Worm (Caenorhabditis elegans) whole organism, midembryonic: ENCODE results near the gene srg-37.
A peak's percentile ranks its signal among the peaks of the same experiment; 100 is the strongest.

Experiments used
- T22C8.4 ChIP-seq: fragments of 200-800 bp; sonication (Bioruptor generic); IDR thresholded peaks from 2 replicates; pipeline ENCODE4 v1.3.6; 2022; ENCODE audit warnings: missing genetic modification characterization, missing compliant biosample characterization
- cog-1 ChIP-seq: sonication (generic microtip); optimal IDR thresholded peaks from 2 replicates; lab custom pipeline; 2016; ENCODE audit warnings: missing genetic modification characterization, missing compliant biosample characterization
- flt-1 ChIP-seq: fragments of 200-800 bp; sonication (Bioruptor generic); IDR thresholded peaks from 2 replicates; pipeline ENCODE4 v1.3.6; 2022; ENCODE audit warnings: missing genetic modification characterization, missing compliant biosample characterization
- klf-2 ChIP-seq: fragments of 200-800 bp; sonication (Bioruptor generic); conservative IDR thresholded peaks from 2 replicates; pipeline ENCODE4 v1.3.6; 2022; ENCODE audit warnings: missing genetic modification reagents, missing genetic modification characterization, missing compliant biosample characterization
- med-1 ChIP-seq: sonication (generic microtip); optimal IDR thresholded peaks from 2 replicates; lab custom pipeline; 2017; ENCODE audit warnings: missing genetic modification characterization, mild to moderate bottlenecking, missing compliant biosample characterization, antibody characterized with exemption, missing genetic modification reagents; ENCODE audit not compliant: insufficient read depth
- ref-1 ChIP-seq: fragments of 200-800 bp; sonication (Bioruptor generic); conservative IDR thresholded peaks from 2 replicates; pipeline ENCODE4 v1.3.6; 2022; ENCODE audit warnings: missing genetic modification reagents, missing genetic modification characterization, missing compliant biosample characterization
- tab-1 ChIP-seq: fragments of 200-800 bp; sonication (Bioruptor generic); IDR thresholded peaks from 2 replicates; pipeline ENCODE4 v1.3.6; 2022; ENCODE audit warnings: missing genetic modification characterization, missing compliant biosample characterization
- ztf-23 ChIP-seq: fragments of 200-800 bp; sonication (Bioruptor generic); IDR thresholded peaks from 2 replicates; pipeline ENCODE4 v1.3.6; 2022; ENCODE audit warnings: missing genetic modification reagents, missing genetic modification characterization, missing compliant biosample characterization
- ztf-29 ChIP-seq: fragments of 200-800 bp; sonication (Bioruptor generic); IDR thresholded peaks from 2 replicates; pipeline ENCODE4 v1.3.6; 2022; ENCODE audit warnings: missing genetic modification reagents, missing genetic modification characterization, missing compliant biosample characterization

The srg-37 gene

DNA sequence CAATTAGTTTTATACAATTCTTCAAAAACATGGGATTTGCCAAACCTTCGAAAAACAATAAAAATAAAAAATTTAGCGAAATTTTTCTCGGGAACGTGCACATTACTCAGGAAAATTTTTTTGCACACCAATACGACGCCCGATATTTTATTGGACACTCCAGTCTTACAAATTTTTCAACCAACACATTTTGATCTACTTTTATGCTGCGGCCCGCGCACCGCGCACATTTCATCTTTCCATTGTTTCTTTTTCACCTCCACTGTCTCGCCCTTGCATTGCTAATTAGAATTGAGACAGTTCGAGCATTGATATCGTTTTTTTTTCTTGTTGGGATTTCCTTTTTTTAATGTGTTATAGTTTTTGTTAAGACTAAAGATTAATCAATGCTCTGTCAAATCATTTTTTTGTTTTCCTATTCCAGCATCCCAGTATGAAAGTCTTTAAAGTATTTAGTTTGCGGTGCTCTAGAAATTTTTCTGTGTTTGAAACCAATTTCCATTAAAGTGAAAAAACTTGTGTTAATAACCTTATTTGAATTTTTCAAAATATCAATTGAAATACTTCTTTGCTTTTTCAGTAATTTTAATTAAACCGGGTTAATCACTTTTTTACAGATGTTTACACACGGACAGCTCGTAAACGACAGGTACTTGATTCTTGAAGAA lies 12.7 kb upstream of the srg-37 start, which contains the start of gene K04C1.5:
K04C1.5 (plus strand) TSS at position 618 of the 668 bp plus-strand sequence.
- TF ChIP-seq ref-1 (GFP tag; lab: Robert Waterston, UW), result no peak
- no peak for TF ChIP-seq ztf-23 (GFP tag; lab: Robert Waterston, UW)
- no peak for TF ChIP-seq T22C8.4
- TF ChIP-seq ztf-29 (GFP tag; lab: Robert Waterston, UW), result no peak
- TF ChIP-seq cog-1 (tag; lab: Kevin White, UChicago), result no peak
- TF ChIP-seq flt-1 (GFP tag; lab: Robert Waterston, UW), result no peak
- TF ChIP-seq med-1, result no peak
- no peak for TF ChIP-seq tab-1 (GFP tag; lab: Robert Waterston, UW)
- TF ChIP-seq klf-2, result no peak

DNA sequence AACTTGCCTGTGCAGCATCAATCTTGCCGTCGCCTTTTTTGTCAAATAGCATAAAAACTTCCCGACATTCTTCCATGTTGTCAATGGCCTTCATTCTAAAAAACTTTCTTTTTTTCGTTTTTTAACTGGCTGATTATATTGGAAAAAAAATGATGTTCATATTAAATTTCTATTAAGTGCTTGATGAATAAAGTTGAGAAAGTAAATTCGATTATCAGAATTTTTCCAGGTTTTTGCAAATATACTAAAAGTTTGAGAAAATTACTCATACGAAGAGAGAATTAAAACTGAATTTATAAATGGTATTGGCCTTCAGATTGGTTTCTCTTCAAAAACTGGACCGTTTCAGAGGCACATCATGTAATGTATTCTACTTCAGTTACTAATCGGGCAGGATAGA lies 11.7 kb upstream of the srg-37 start, which contains the start of gene mlc-6:
mlc-6 (minus strand) TSS at position 101 of the 400 bp plus-strand sequence.
- TF ChIP-seq ztf-29 (GFP tag; lab: Robert Waterston, UW) (no peak), T22C8.4 (no peak), ztf-23 (GFP tag; lab: Robert Waterston, UW) (no peak), klf-2 (no peak), med-1 (no peak), flt-1 (GFP tag; lab: Robert Waterston, UW) (no peak), tab-1 (GFP tag; lab: Robert Waterston, UW) (no peak), ref-1 (GFP tag; lab: Robert Waterston, UW) (no peak), cog-1 (tag; lab: Kevin White, UChicago) (no peak)

DNA sequence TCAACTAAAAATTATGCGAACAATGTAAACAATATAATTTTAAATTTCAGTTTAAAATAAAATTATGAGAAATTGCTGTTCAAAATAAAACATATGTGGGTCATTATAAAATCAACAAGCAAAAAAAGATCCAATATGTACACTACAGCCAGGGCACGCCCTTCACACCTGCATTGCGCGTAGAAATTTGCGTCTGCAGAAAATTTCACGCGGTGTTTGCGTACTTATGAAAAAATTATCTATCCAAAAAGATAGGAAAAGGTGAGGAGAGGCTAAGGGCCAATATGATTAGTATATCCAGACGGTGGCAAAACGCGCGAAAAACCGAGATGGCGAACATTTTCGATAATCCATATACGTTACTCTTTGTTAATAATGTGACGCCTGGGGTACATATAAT lies 9.7 kb upstream of the srg-37 start:
- TF ChIP-seq ref-1 (GFP tag; lab: Robert Waterston, UW) (no peak), tab-1 (GFP tag; lab: Robert Waterston, UW) (no peak), T22C8.4 (no peak), ztf-29 (GFP tag; lab: Robert Waterston, UW) (no peak), flt-1 (GFP tag; lab: Robert Waterston, UW) (no peak)

DNA sequence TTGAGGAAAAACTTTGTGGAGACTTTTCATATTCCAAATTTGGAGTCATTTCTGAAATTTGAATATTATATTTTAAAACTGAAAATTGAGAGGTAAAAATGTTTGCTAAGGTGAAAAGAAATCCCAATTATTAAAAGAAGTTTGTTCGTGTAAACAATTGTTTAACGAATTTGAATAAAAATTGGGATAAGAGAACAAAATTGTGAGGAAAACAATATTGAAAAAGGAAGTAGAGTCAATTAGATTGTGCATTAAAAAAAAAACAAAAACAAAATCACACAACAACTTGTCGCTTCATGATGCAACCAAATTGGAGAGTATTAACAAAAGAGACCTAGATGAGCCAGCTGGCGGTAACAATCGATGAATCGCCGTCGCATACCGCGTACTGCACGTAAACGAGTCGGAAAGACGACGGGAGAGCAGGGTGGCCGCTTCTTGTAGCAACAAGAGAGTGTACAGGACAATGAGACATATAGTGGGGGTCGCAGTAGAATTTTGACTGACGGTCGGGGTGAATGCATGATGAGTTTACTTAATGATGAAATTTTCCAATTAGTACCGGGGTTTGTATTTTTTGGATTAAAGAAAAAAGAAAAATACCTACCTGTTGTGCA lies 8.6 kb upstream of the srg-37 start, which contains the start of gene K04C1.3:
K04C1.3 (minus strand) TSS at position 51 of the 617 bp plus-strand sequence.
- TF ChIP-seq klf-2, result no peak
- no peak for TF ChIP-seq ztf-23 (GFP tag; lab: Robert Waterston, UW)
- no peak for TF ChIP-seq T22C8.4
- no peak for TF ChIP-seq tab-1 (GFP tag; lab: Robert Waterston, UW)
- TF ChIP-seq med-1, result no peak
- TF ChIP-seq ref-1 (GFP tag; lab: Robert Waterston, UW), result no peak
- no peak for TF ChIP-seq ztf-29 (GFP tag; lab: Robert Waterston, UW)
- no peak for TF ChIP-seq cog-1 (tag; lab: Kevin White, UChicago)
- no peak for TF ChIP-seq flt-1 (GFP tag; lab: Robert Waterston, UW)

DNA sequence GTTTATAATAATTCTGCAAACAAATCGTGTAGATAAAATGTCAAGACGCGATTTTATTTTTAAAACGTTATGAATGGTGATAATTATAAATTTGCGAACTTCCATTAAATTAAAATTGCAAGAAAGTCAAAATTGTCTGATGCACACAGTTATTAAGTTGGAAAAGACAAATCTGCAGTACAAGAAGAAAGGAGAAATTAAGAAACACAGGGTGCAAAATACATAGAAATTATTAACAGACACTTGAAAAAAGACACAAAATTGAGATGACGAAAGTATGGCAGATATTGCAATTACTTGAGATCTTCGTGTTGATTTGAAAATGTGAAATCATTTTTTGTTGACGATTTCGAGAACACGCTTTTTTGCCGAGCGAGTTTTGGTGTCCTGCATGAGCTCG lies 6.7 kb upstream of the srg-37 start:
- TF ChIP-seq flt-1 (GFP tag; lab: Robert Waterston, UW) (no peak), cog-1 (tag; lab: Kevin White, UChicago) (no peak), ztf-23 (GFP tag; lab: Robert Waterston, UW) (no peak), ref-1 (GFP tag; lab: Robert Waterston, UW) (no peak), med-1 (no peak), klf-2 (no peak), tab-1 (GFP tag; lab: Robert Waterston, UW) (no peak), ztf-29 (GFP tag; lab: Robert Waterston, UW) (no peak), T22C8.4 (no peak)

DNA sequence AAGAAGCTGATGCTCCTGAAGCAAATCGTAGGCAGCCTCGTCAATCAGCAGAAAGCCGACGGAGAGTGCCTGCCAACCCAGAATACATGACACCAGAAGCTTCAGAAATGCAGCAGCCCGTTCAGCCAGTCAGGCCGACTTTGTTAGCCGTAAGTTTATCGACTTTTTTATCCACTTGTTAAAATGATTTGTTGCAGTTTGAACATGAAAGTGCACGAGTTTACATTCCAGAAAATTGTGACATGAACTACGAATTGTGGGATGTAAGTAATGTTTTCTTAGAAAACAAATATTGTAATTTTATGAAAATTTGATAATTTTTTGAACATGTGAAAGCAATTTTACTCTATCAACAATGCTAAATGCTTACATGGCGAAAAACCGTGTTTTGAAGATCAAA lies 5.4 kb upstream of the srg-37 start:
- no peak for TF ChIP-seq T22C8.4
- TF ChIP-seq klf-2, result no peak
- no peak for TF ChIP-seq flt-1 (GFP tag; lab: Robert Waterston, UW)

DNA sequence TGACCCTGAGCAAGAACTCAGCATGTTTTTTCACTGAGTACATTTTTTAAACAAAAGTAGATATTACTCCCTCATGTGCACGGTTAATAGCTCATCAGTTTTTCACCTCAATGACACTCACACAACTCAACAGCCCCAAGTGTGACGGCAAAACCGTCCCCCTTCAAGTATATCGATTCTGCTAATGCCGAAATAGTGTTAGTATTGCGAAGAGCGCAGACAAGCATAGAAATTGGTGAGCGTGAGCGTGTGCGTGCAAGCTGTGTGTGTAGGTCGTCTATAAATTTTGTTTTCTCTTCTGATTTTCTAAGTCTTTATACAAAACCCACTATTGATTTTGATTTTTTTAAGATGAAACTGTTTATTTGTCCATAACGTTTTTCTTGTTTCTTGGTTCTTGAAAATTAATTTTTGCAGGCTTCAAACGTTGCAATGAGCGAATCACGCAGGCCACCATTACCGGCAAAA lies 3.5 kb upstream of the srg-37 start, which contains the start of gene K04C1.2:
K04C1.2 (plus strand) TSS at position 418 of the 468 bp plus-strand sequence.
- TF ChIP-seq flt-1 (GFP tag; lab: Robert Waterston, UW), result 0 out of 2 replicates have a peak, but pooled peaks have one; percentile 29
- TF ChIP-seq ztf-29 (GFP tag; lab: Robert Waterston, UW), result no peak
- peak; percentile 77 for TF ChIP-seq T22C8.4
- TF ChIP-seq med-1, result no peak
- no peak for TF ChIP-seq cog-1 (tag; lab: Kevin White, UChicago)
- TF ChIP-seq klf-2, result no peak

DNA sequence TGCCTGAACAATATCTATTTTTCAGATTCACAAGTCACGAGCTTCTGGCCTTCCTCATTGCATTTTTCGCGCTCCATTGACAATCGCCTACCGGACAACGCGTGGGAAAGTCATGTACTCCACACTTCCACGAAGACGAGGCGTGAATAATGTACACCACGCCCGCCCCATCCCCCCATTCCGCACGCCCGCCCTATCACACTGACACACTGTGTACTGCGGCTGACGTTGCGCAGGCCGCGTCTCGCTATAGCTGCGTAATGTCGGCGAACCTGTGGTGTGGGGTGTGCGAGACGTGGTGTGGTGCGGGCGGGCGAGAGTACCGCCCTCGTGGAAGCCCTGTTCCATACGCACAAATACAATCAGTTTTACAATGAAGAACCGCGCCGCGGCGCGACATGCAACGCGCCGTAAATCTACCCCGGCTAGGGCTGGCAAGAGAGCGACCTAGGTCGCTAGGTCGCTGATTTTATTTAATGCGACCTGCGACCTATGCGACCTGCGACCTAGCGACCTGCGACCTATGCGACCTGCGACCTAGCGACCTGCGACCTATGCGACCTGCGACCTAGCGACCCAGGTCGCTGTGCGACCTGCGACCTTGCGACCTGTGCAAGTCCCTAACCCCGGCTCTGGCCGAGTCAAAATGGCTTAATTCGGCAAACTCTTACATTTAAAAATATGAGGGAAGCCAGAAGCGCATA lies 1.4 kb upstream of the srg-37 start:
- TF ChIP-seq ref-1 (GFP tag; lab: Robert Waterston, UW) (no peak), tab-1 (GFP tag; lab: Robert Waterston, UW) (0 out of 2 replicates have a peak, but pooled peaks have one; percentile 21)

DNA sequence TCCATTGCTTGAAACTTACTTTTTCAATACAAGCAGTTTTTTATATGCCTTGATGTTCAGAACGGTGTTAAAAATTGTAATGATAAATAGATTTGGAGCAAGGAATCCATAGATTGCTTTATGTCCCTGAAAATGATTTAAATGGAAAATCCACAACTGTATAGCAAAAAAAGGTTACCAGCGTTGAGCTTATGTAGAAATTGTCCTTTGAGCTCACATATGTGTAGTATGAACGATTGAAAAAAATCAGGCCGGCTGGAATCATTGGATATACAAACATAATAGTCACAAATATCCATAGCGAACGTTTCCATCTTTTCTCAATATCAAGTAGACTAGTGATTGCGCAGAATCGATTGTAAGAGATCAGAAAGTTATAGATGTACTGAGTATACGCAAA lies 466 bp downstream of the srg-37 start, which contains the start of gene srg-36:
srg-36 (minus strand) TSS at position 101 of the 400 bp plus-strand sequence.
- TF ChIP-seq ztf-29 (GFP tag; lab: Robert Waterston, UW), result no peak
- TF ChIP-seq T22C8.4, result no peak
- no peak for TF ChIP-seq klf-2

DNA sequence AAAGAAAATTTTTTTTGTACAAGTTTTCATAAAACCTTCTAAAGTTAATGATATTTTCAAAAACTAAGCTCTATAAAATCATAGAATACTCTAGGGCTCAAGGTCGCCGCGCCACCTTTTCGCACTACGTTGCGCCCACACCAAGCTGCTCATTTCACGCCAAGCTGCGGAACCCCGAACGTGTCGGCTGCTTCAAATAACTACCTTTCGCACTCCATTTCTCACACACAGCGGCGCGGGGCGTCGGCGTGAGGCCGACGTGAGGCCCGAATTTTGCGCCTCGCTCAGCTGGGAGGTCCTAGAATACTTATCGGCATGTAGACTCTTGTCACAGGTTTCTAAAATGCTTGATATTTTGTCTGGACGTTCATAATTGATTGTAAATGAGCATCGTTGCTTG lies 2.8 kb downstream of the srg-37 start:
- TF ChIP-seq ref-1 (GFP tag; lab: Robert Waterston, UW) (no peak), cog-1 (tag; lab: Kevin White, UChicago) (no peak), med-1 (no peak), ztf-23 (GFP tag; lab: Robert Waterston, UW) (no peak), flt-1 (GFP tag; lab: Robert Waterston, UW) (no peak), ztf-29 (GFP tag; lab: Robert Waterston, UW) (no peak), tab-1 (GFP tag; lab: Robert Waterston, UW) (no peak), klf-2 (no peak), T22C8.4 (no peak)
